Fruit fly (Drosophila melanogaster) ovary, adult (tissue): ENCODE results near the gene rdgA.

Experiments
- CG17801 ChIP-seq: fragments of 200-800 bp; optimal IDR thresholded peaks from 2 replicates; lab custom pipeline; 2019; ENCODE audit warnings: missing biosample characterization, mild to moderate bottlenecking, missing genetic modification characterization, moderate library complexity; ENCODE audit not compliant: partially characterized antibody

Gene rdgA

dm6 chrX:8905545-8906455, 1.1 kb upstream of the rdgA start:
- TF ChIP-seq CG17801 (GFP tag; lab: Kevin White, UChicago), result no peak

- no peak for TF ChIP-seq CG17801 (GFP tag; lab: Kevin White, UChicago)
These were observed 612 bp downstream of the rdgA start for dm6 chrX:8907547-8907813.

- TF ChIP-seq CG17801 (GFP tag; lab: Kevin White, UChicago), result no peak
These were observed 1.3 kb downstream of the rdgA start for dm6 chrX:8908137-8908536.

dm6 chrX:8911878-8912277, 5.0 kb downstream of the rdgA start:
- TF ChIP-seq CG17801 (GFP tag; lab: Kevin White, UChicago), result no peak

dm6 chrX:8923587-8923986, 16.7 kb downstream of the rdgA start, which contains the start of the genes CG12661 and CG43255:
Gene CG12661, minus strand, starts transcription at chrX:8923687.
Gene CG43255, plus strand, starts transcription at chrX:8923960.
- TF ChIP-seq CG17801 (GFP tag; lab: Kevin White, UChicago), result no peak

- no peak for TF ChIP-seq CG17801 (GFP tag; lab: Kevin White, UChicago)
These were observed 17.9 kb downstream of the rdgA start for dm6 chrX:8924778-8925177.

- TF ChIP-seq CG17801 (GFP tag; lab: Kevin White, UChicago), result no peak
These were observed 51.4 kb downstream of the rdgA start for dm6 chrX:8958261-8958660.

dm6 chrX:8973136-8973535, 66.3 kb downstream of the rdgA start:
- no peak for TF ChIP-seq CG17801 (GFP tag; lab: Kevin White, UChicago)

dm6 chrX:8974203-8974602, 67.3 kb downstream of the rdgA start, which contains the start of gene CG10962:
Gene CG10962, minus strand, starts transcription at chrX:8974255.
- TF ChIP-seq CG17801 (GFP tag; lab: Kevin White, UChicago), result peak; percentile 54

dm6 chrX:8984342-8984741, 77.5 kb downstream of the rdgA start, which contains the start of gene CG12662:
Gene CG12662, minus strand, starts transcription at chrX:8984442.
- TF ChIP-seq CG17801 (GFP tag; lab: Kevin White, UChicago), result no peak

- no peak for TF ChIP-seq CG17801 (GFP tag; lab: Kevin White, UChicago)
These were observed 97.5 kb downstream of the rdgA start for dm6 chrX:9004333-9004732.

dm6 chrX:9007215-9007614, 100.3 kb downstream of the rdgA start:
- TF ChIP-seq CG17801 (GFP tag; lab: Kevin White, UChicago), result no peak

- TF ChIP-seq CG17801 (GFP tag; lab: Kevin White, UChicago), result no peak
These were observed 105.9 kb downstream of the rdgA start for dm6 chrX:9012722-9013121.

- no peak for TF ChIP-seq CG17801 (GFP tag; lab: Kevin White, UChicago)
These were observed 106.6 kb downstream of the rdgA start for dm6 chrX:9013339-9013939.

- no peak for TF ChIP-seq CG17801 (GFP tag; lab: Kevin White, UChicago)
These were observed 113.2 kb downstream of the rdgA start for dm6 chrX:9020092-9020491.

dm6 chrX:9029416-9029815, 122.5 kb downstream of the rdgA start:
- TF ChIP-seq CG17801 (GFP tag; lab: Kevin White, UChicago), result no peak
